Fruit fly (Drosophila melanogaster): ENCODE data around the gene CG46280.
A peak's percentile ranks its signal among the peaks of the same experiment; 100 is the strongest.

CG46280 gene

DNA sequence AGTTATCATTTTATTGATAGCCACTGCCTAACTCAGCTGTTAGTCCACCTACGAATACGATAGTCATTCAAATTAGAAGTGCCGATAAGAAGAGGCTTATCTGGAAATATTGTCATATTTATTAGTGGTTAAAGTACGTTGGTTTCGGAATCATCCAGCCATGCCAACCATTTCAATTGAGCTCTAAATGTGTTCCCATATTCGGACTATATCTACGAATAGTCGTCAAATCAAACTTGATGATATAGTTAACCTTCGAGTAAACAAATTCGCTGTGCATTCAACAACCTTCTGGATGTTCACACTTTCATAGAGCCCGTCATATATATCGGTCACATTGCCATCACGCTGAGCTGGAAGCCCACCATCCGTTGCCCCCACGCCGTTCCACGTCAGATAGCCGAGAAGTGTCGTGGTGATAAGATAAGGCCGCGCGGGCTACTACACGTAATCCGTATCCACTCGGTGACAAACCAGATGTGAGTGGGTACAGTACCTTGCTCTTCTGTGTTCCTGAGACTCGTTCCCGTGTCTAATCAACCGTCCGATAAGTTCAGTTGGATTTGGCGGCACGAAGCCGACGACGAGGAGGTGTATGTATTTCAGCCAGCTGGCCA is 12.1 kb downstream of the CG46280 start:
- TF ChIP-seq Vsx2 (GFP tag; optimal IDR thresholded peaks at IDR 0.05; ENCODE audit: partially characterized antibody), result no peak
- TF ChIP-seq usp (GFP tag; optimal IDR thresholded peaks at IDR 0.05), result no peak
- peak; percentile 73 for TF ChIP-seq h (GFP tag; optimal IDR thresholded peaks at IDR 0.05)
- no peak for TF ChIP-seq sage (GFP tag; optimal IDR thresholded peaks at IDR 0.05)
- no peak for TF ChIP-seq woc (GFP tag; optimal IDR thresholded peaks at IDR 0.05)
- TF ChIP-seq Rel (GFP tag; optimal IDR thresholded peaks at IDR 0.05), result no peak
- TF ChIP-seq Rel (tag; optimal IDR thresholded peaks at IDR 0.05), result peak; percentile 73
- no peak for TF ChIP-seq br (GFP tag; optimal IDR thresholded peaks at IDR 0.05)

- TF ChIP-seq jim (GFP tag; optimal IDR thresholded peaks at IDR 0.05) (no peak), rgr (GFP tag; optimal IDR thresholded peaks at IDR 0.05) (peak; percentile 59), dmrt93B (GFP tag; optimal IDR thresholded peaks at IDR 0.05) (no peak), CrebA (GFP tag; optimal IDR thresholded peaks at IDR 0.05; ENCODE audit: borderline replicate concordance) (no peak), foxo (GFP tag; optimal IDR thresholded peaks at IDR 0.05) (no peak), GATAd (GFP tag; optimal IDR thresholded peaks at IDR 0.05) (no peak), lola (GFP tag; optimal IDR thresholded peaks at IDR 0.05) (no peak), Hnf4 (GFP tag; optimal IDR thresholded peaks at IDR 0.05) (no peak), dsf (GFP tag; optimal IDR thresholded peaks at IDR 0.05; ENCODE audit: borderline replicate concordance) (no peak), Mio (GFP tag; optimal IDR thresholded peaks at IDR 0.05) (no peak), Hr83 (GFP tag; optimal IDR thresholded peaks at IDR 0.05; ENCODE audit: poor library complexity, severe bottlenecking) (no peak), pan (optimal IDR thresholded peaks at IDR 0.05) (no peak), N (GFP tag; optimal IDR thresholded peaks at IDR 0.05) (no peak), h (GFP tag; optimal IDR thresholded peaks at IDR 0.05) (peak; percentile 50), CG32264 (GFP tag; optimal IDR thresholded peaks at IDR 0.05) (no peak), ey (GFP tag; optimal IDR thresholded peaks at IDR 0.05) (no peak), Rel (GFP tag; optimal IDR thresholded peaks at IDR 0.05) (no peak), Rel (tag; optimal IDR thresholded peaks at IDR 0.05) (peak; percentile 93), usp (GFP tag; optimal IDR thresholded peaks at IDR 0.05) (no peak), Abd-B (GFP tag; optimal IDR thresholded peaks at IDR 0.05) (no peak)
Measured at dm6 chr3R:13017623-13018036, 12.8 kb downstream of the CG46280 start.

DNA sequence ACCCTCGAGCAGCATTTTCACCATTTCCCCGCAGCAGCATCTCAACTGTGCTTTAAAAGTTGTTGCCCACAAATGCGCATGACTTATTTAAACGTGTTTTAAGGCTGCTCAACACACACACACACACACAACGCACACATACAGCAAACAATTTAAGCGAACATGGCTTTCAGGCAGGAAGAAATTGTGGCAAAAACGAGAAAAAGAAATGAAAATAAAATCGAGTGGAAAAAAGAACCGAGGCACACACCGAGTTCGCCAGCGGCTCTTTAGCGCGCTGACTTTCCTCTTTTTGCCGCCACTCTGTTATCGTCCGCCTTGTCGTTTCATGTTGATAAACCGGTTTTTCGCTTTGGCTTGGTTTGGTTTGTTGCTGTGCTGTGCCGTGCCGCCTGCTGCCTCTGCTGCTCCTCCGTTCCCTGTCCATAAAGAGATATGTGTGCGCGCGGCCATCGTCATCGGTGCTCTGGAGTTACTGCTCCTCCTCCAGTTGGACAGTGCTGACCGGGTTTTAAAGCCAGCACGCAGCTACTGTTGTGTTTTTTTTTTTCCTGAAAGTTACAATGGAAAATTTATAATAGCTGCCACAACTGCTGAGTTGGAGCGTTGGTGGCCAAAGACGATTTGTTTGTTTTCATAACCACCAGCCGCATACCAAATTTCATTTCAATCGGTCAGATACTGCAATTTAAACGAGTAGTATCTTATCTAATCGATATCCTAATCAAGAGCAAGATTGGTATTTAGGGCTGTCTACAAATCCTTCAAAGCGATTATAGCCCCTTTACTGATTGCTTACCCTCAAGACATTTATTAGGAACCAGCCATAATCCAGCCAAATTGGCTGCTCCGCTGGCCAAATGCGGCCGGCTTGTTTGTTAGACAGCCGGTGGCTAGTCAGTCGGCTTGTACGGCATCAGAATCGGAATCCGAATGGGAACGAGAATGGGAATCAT is 14.4 kb downstream of the CG46280 start:
- no peak for TF ChIP-seq GATAd (GFP tag; optimal IDR thresholded peaks at IDR 0.05)
- peak; percentile 4 for TF ChIP-seq HLH106 (tag; optimal IDR thresholded peaks at IDR 0.05)
- TF ChIP-seq Hnf4 (GFP tag; optimal IDR thresholded peaks at IDR 0.05), result peak; percentile 16
- no peak for TF ChIP-seq CG9705 (GFP tag; optimal IDR thresholded peaks at IDR 0.05)
- TF ChIP-seq br (GFP tag; optimal IDR thresholded peaks at IDR 0.05), result peak; percentile 36
- TF ChIP-seq Myc (optimal IDR thresholded peaks at IDR 0.05), result peak; percentile 96
- no peak for TF ChIP-seq usp (GFP tag; optimal IDR thresholded peaks at IDR 0.05)
- no peak for TF ChIP-seq Hr78 (GFP tag; optimal IDR thresholded peaks at IDR 0.05)
- no peak for TF ChIP-seq CrebA (GFP tag; optimal IDR thresholded peaks at IDR 0.05; ENCODE audit: borderline replicate concordance)
- TF ChIP-seq Dif (GFP tag; optimal IDR thresholded peaks at IDR 0.05; ENCODE audit: partially characterized antibody), result peak; percentile 68
- TF ChIP-seq Hr83 (GFP tag; optimal IDR thresholded peaks at IDR 0.05; ENCODE audit: poor library complexity, severe bottlenecking), result peak; percentile 65
- TF ChIP-seq OdsH (GFP tag; optimal IDR thresholded peaks at IDR 0.05), result peak; percentile 11
- TF ChIP-seq psq (GFP tag; optimal IDR thresholded peaks at IDR 0.05), result peak; percentile 69
- TF ChIP-seq Sp1 (GFP tag; optimal IDR thresholded peaks at IDR 0.05), result no peak
- TF ChIP-seq h (GFP tag; optimal IDR thresholded peaks at IDR 0.05), result peak; percentile 42
- peak; percentile 46 for TF ChIP-seq sage (GFP tag; optimal IDR thresholded peaks at IDR 0.05)
- TF ChIP-seq foxo (GFP tag; optimal IDR thresholded peaks at IDR 0.05), result peak; percentile 22 to 72
- TF ChIP-seq Rel (GFP tag; optimal IDR thresholded peaks at IDR 0.05), result peak; percentile 87
- TF ChIP-seq Rel (tag; optimal IDR thresholded peaks at IDR 0.05), result peak; percentile 73
- TF ChIP-seq dl (GFP tag; optimal IDR thresholded peaks at IDR 0.05; ENCODE audit: insufficient read depth in 1 of 2, partially characterized antibody in 2 of 2), result peak; percentile 60 to 71
- TF ChIP-seq Dfd (GFP tag; optimal IDR thresholded peaks at IDR 0.05), result no peak
- TF ChIP-seq Jra (GFP tag; optimal IDR thresholded peaks at IDR 0.05), result peak; percentile 25
- TF ChIP-seq dmrt93B (GFP tag; optimal IDR thresholded peaks at IDR 0.05), result no peak
- TF ChIP-seq pan (optimal IDR thresholded peaks at IDR 0.05), result no peak
- no peak for TF ChIP-seq lola (GFP tag; optimal IDR thresholded peaks at IDR 0.05)
- no peak for TF ChIP-seq Vsx2 (GFP tag; optimal IDR thresholded peaks at IDR 0.05; ENCODE audit: partially characterized antibody)
- no peak for TF ChIP-seq dsf (GFP tag; optimal IDR thresholded peaks at IDR 0.05; ENCODE audit: borderline replicate concordance)
- peak; percentile 9 for TF ChIP-seq CG32264 (GFP tag; optimal IDR thresholded peaks at IDR 0.05)
- TF ChIP-seq ey (GFP tag; optimal IDR thresholded peaks at IDR 0.05), result peak; percentile 21
- peak; percentile 56 for TF ChIP-seq brk (GFP tag; optimal IDR thresholded peaks at IDR 0.05)
- TF ChIP-seq tai (GFP tag; optimal IDR thresholded peaks at IDR 0.05), result peak; percentile 9
- TF ChIP-seq woc (GFP tag; optimal IDR thresholded peaks at IDR 0.05), result peak; percentile 87
- TF ChIP-seq jim (GFP tag; optimal IDR thresholded peaks at IDR 0.05), result peak; percentile 21
- TF ChIP-seq Abd-B (GFP tag; optimal IDR thresholded peaks at IDR 0.05), result no peak
- TF ChIP-seq rgr (GFP tag; optimal IDR thresholded peaks at IDR 0.05), result no peak
- TF ChIP-seq N (GFP tag; optimal IDR thresholded peaks at IDR 0.05), result no peak
- no peak for TF ChIP-seq sv (GFP tag; optimal IDR thresholded peaks at IDR 0.05)
- no peak for TF ChIP-seq Mio (GFP tag; optimal IDR thresholded peaks at IDR 0.05)
- TF ChIP-seq fru (GFP tag; optimal IDR thresholded peaks at IDR 0.05), result peak; percentile 62

Measured in whole organism, wandering third instar larva.